Worm (Caenorhabditis elegans): ENCODE results near the gene nstp-6.
A peak's percentile ranks its signal among the peaks of the same experiment; 100 is the strongest.

The nstp-6 gene

ce11 chrIV:3514467-3514866 lies 32.9 kb downstream of the nstp-6 start, which contains the start of gene tsg-101:
TSS of gene tsg-101 (minus strand) at chrIV:3514567.
- TF ChIP-seq Y53F4B.3 (GFP tag; IDR thresholded peaks at IDR 0.05) (no peak), nfyb-1 (GFP tag; IDR thresholded peaks at IDR 0.05) (no peak), let-607 (tag; optimal IDR thresholded peaks at IDR 0.05) (no peak), him-1 (tag; optimal IDR thresholded peaks at IDR 0.05) (no peak), sdz-38 (tag; optimal IDR thresholded peaks at IDR 0.05) (no peak), Y53G8AR.9 (GFP tag; conservative IDR thresholded peaks at IDR 0.05) (no peak), aptf-3 (GFP tag; IDR thresholded peaks at IDR 0.05) (no peak), B0336.3 (GFP tag; IDR thresholded peaks at IDR 0.05) (no peak), ztf-18 (tag; optimal IDR thresholded peaks at IDR 0.05) (no peak), Y95B8A.8 (GFP tag; IDR thresholded peaks at IDR 0.05) (no peak), dpl-1 (GFP tag; optimal IDR thresholded peaks at IDR 0.05) (no peak)

- TF ChIP-seq Y53F4B.3 (GFP tag; IDR thresholded peaks at IDR 0.05), result no peak
- no peak for TF ChIP-seq madf-6 (GFP tag; IDR thresholded peaks at IDR 0.05)
- no peak for TF ChIP-seq snpc-3.4 (tag; optimal IDR thresholded peaks at IDR 0.05)
- TF ChIP-seq mes-4 (tag; optimal IDR thresholded peaks at IDR 0.05), result no peak
- no peak for TF ChIP-seq hrde-1 (tag; optimal IDR thresholded peaks at IDR 0.05; ENCODE audit: borderline replicate concordance)
- TF ChIP-seq B0035.1 (tag; optimal IDR thresholded peaks at IDR 0.05), result no peak
- no peak for TF ChIP-seq Y79H2A.3 (GFP tag; conservative IDR thresholded peaks at IDR 0.05)
- no peak for TF ChIP-seq lin-35 (GFP tag; optimal IDR thresholded peaks at IDR 0.05)
- TF ChIP-seq lir-1 (GFP tag; conservative IDR thresholded peaks at IDR 0.05), result no peak
- no peak for TF ChIP-seq lin-26 (GFP tag; IDR thresholded peaks at IDR 0.05)
- TF ChIP-seq cebp-2 (GFP tag; IDR thresholded peaks at IDR 0.05), result no peak
- TF ChIP-seq bed-1 (GFP tag; IDR thresholded peaks at IDR 0.05), result no peak
- no peak for TF ChIP-seq madf-8 (GFP tag; conservative IDR thresholded peaks at IDR 0.05)
- no peak for TF ChIP-seq attf-6 (GFP tag; IDR thresholded peaks at IDR 0.05)
- TF ChIP-seq C17E4.6 (GFP tag; IDR thresholded peaks at IDR 0.05), result no peak
- TF ChIP-seq die-1 (tag; optimal IDR thresholded peaks at IDR 0.05), result no peak
Observed at ce11 chrIV:3509477-3510063, 37.8 kb downstream of the nstp-6 start, which contains the start of gene ced-10. TSS of gene ced-10 (minus strand) at chrIV:3509527.

- no peak for TF ChIP-seq ZK185.1 (tag; optimal IDR thresholded peaks at IDR 0.05; ENCODE audit: poor library complexity, severe bottlenecking)
- TF ChIP-seq cebp-1 (GFP tag; IDR thresholded peaks at IDR 0.05), result no peak
- TF ChIP-seq cebp-1 (tag; optimal IDR thresholded peaks at IDR 0.05), result peak; percentile 5
- TF ChIP-seq nhr-80 (tag; optimal IDR thresholded peaks at IDR 0.05), result no peak
- 0 out of 2 replicates have a peak, but pooled peaks have one; percentile 51 for TF ChIP-seq aptf-3 (GFP tag; IDR thresholded peaks at IDR 0.05)
- TF ChIP-seq D2030.7 (GFP tag; IDR thresholded peaks at IDR 0.05), result no peak
- no peak for TF ChIP-seq ztf-3 (GFP tag; optimal IDR thresholded peaks at IDR 0.05)
- TF ChIP-seq dpl-1 (GFP tag; optimal IDR thresholded peaks at IDR 0.05), result no peak
- no peak for TF ChIP-seq nhr-120 (GFP tag; IDR thresholded peaks at IDR 0.05)
- peak; percentile 32 for TF ChIP-seq atf-7 (tag; optimal IDR thresholded peaks at IDR 0.05)
- TF ChIP-seq F55B11.4 (tag; optimal IDR thresholded peaks at IDR 0.05; ENCODE audit: borderline replicate concordance, insufficient read depth), result no peak
- TF ChIP-seq lin-35 (GFP tag; optimal IDR thresholded peaks at IDR 0.05), result no peak
- no peak for TF ChIP-seq nfyb-1 (GFP tag; IDR thresholded peaks at IDR 0.05)
- no peak for TF ChIP-seq bed-2 (GFP tag; IDR thresholded peaks at IDR 0.05)
- no peak for TF ChIP-seq ccch-3 (GFP tag; optimal IDR thresholded peaks at IDR 0.05)
- TF ChIP-seq F57C9.4 (tag; optimal IDR thresholded peaks at IDR 0.05), result no peak
- TF ChIP-seq madf-6 (GFP tag; IDR thresholded peaks at IDR 0.05), result peak; percentile 18; the same call in 1 of the 2 replicates
- TF ChIP-seq chd-7 (tag; optimal IDR thresholded peaks at IDR 0.05), result peak; percentile 30
- 0 out of 2 replicates have a peak, but pooled peaks have one; percentile 11 for TF ChIP-seq ceh-100 (GFP tag; IDR thresholded peaks at IDR 0.05)
- no peak for TF ChIP-seq bed-1 (GFP tag; IDR thresholded peaks at IDR 0.05)
- no peak for TF ChIP-seq F39B2.1 (GFP tag; IDR thresholded peaks at IDR 0.05)
- no peak for TF ChIP-seq let-526 (GFP tag; IDR thresholded peaks at IDR 0.05)
- TF ChIP-seq tbx-9 (tag; optimal IDR thresholded peaks at IDR 0.05; ENCODE audit: borderline replicate concordance), result no peak
- peak; percentile 24 for TF ChIP-seq hrde-1 (tag; optimal IDR thresholded peaks at IDR 0.05; ENCODE audit: borderline replicate concordance)
- 0 out of 2 replicates have a peak, but pooled peaks have one; percentile 38 for TF ChIP-seq pbrm-1 (GFP tag; IDR thresholded peaks at IDR 0.05)
- no peak for TF ChIP-seq egrh-3 (GFP tag; IDR thresholded peaks at IDR 0.05)
Observed at ce11 chrIV:3505940-3506339, 41.5 kb downstream of the nstp-6 start.

Measured in whole organism, young adult.